Fruit fly (Drosophila melanogaster) whole organism: Measurements from ENCODE around the gene nAChRalpha5.

Experiments
- CG8478 ChIP-seq: fragments of >200 bp; optimal IDR thresholded peaks from 2 replicates; lab custom pipeline; 2018; ENCODE audit warnings: inconsistent platforms
- Dll ChIP-seq: fragments of >200 bp; optimal IDR thresholded peaks from 2 replicates; lab custom pipeline; 2017
- EcR ChIP-seq, 2 experiments: fragments of >200 bp; optimal IDR thresholded peaks; 2 replicates each; lab custom pipeline; 2017; ENCODE audit warnings: missing biosample characterization in 2 of 2, missing genetic modification characterization in 2 of 2, missing genetic modification reagents in 2 of 2
- pan ChIP-seq: fragments of >200 bp; optimal IDR thresholded peaks from 2 replicates; lab custom pipeline; 2017
- psq ChIP-seq: fragments of >200 bp; optimal IDR thresholded peaks from 2 replicates; lab custom pipeline; 2017

DNA sequence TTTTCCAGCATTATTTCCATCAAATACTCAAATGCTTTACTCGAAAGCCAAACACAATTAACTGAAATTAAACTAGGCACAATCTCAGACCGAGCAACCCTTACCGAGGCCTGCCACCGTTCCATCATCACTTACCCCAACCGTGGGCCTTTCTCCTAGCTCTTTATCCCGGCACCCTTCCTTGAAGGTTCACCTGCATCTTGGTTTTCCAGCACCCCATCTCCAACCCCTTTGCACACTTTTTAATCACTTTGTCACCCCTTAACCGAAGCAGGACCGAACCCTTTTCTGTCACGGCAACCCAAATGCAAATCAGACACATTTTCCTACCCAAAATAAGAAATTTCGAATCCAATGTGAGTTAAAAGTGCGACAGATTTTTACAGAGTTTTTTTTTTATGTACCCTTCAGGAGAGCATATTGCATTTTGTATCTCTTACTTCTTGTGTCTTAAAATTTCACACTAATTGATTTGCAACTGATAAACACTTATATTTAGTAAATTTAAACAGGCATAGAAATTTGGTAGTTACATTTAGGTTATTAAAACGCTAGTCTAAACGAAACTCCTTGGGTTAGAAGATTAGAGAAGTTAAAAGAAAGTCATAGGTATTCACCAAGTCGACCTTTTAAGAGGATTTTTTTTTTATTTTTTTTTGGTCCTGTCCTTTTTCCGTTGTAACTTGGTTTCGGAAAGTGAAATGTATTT is 80.9 kb downstream of the nAChRalpha5 start:
- TF ChIP-seq Dll (lab: Kevin White, UChicago) (no peak), EcR (GFP tag; optimal IDR thresholded peaks at IDR 0.05; lab: Kevin White, UChicago) (no peak), pan (no peak), CG8478 (lab: Kevin White, UChicago) (no peak), psq (lab: Kevin White, UChicago) (no peak)
